Worm (Caenorhabditis elegans) whole organism, young adult: Measurements from ENCODE around the gene ZK185.2.
A peak's percentile ranks its signal among the peaks of the same experiment; 100 is the strongest.

Experiments used
- B0035.1 ChIP-seq: sonication (generic microtip); optimal IDR thresholded peaks from 2 replicates; lab custom pipeline; 2016; ENCODE audit warnings: missing genetic modification characterization, mild to moderate bottlenecking, missing compliant biosample characterization, missing genotype, missing genetic modification reagents
- B0336.3 ChIP-seq: fragments of 200-800 bp; sonication (Bioruptor generic); IDR thresholded peaks from 2 replicates; pipeline ENCODE4 v1.3.6; 2022; ENCODE audit warnings: missing genetic modification characterization, missing compliant biosample characterization
- F23B12.7 ChIP-seq: sonication (generic microtip); optimal IDR thresholded peaks from 2 replicates; lab custom pipeline; 2017; ENCODE audit warnings: missing genetic modification characterization, mild to moderate bottlenecking, missing compliant biosample characterization, antibody characterized with exemption, moderate library complexity; ENCODE audit not compliant: insufficient read depth
- F57A8.1 ChIP-seq: fragments of 200-800 bp; sonication (Bioruptor generic); optimal IDR thresholded peaks from 2 replicates; lab custom pipeline; 2018; ENCODE audit warnings: mild to moderate bottlenecking, missing genetic modification characterization, moderate library complexity, missing compliant biosample characterization
- K11D2.4 ChIP-seq: fragments of 200-800 bp; sonication (Bioruptor generic); IDR thresholded peaks from 2 replicates; pipeline ENCODE4 v1.3.6; 2022; ENCODE audit warnings: missing genetic modification reagents, missing genetic modification characterization, missing compliant biosample characterization
- T26A5.8 ChIP-seq: sonication (generic microtip); optimal IDR thresholded peaks from 2 replicates; lab custom pipeline; 2016; ENCODE audit warnings: missing genetic modification characterization, missing compliant biosample characterization
- Y67H2A.10 ChIP-seq: fragments of 200-800 bp; sonication (Bioruptor generic); conservative IDR thresholded peaks from 2 replicates; pipeline ENCODE4 v1.3.6; 2022; ENCODE audit warnings: missing genetic modification reagents, missing genetic modification characterization, missing compliant biosample characterization
- aptf-2 ChIP-seq: fragments of 200-800 bp; sonication (Bioruptor generic); conservative IDR thresholded peaks from 2 replicates; pipeline ENCODE4 v1.3.6; 2022; ENCODE audit warnings: missing genetic modification reagents, missing genetic modification characterization, missing compliant biosample characterization
- atf-7 ChIP-seq: sonication (generic microtip); optimal IDR thresholded peaks from 2 replicates; lab custom pipeline; 2017; ENCODE audit warnings: mild to moderate bottlenecking, missing genetic modification characterization, missing compliant biosample characterization
- cebp-1 ChIP-seq, 2 experiments: fragments of 200-800 bp in 1 of 2; sonication (Bioruptor generic) in 1 of 2; sonication (generic microtip) in 1 of 2; IDR thresholded peaks in 1 of 2; optimal IDR thresholded peaks in 1 of 2; 2 replicates each; pipeline versions ENCODE4 v1.3.6 to Lab custom; 2017 to 2022; ENCODE audit warnings: missing compliant biosample characterization in 2 of 2, missing genetic modification characterization in 2 of 2, mild to moderate bottlenecking in 1 of 2, missing genetic modification reagents in 1 of 2, moderate library complexity in 1 of 2
- ceh-27 ChIP-seq: fragments of 200-800 bp; sonication (Bioruptor generic); optimal IDR thresholded peaks from 2 replicates; lab custom pipeline; 2018; ENCODE audit warnings: mild to moderate bottlenecking, missing genetic modification characterization, moderate library complexity, missing compliant biosample characterization
- dox-1 ChIP-seq: fragments of 200-800 bp; sonication (Bioruptor generic); IDR thresholded peaks from 2 replicates; pipeline ENCODE4 v1.3.6; 2022; ENCODE audit warnings: missing genetic modification reagents, missing genetic modification characterization, missing compliant biosample characterization
- egl-18 ChIP-seq: fragments of 200-800 bp; sonication (Bioruptor generic); IDR thresholded peaks from 2 replicates; pipeline ENCODE4 v1.3.6; 2022; ENCODE audit warnings: missing genetic modification reagents, missing genetic modification characterization, missing compliant biosample characterization
- egrh-3 ChIP-seq: fragments of 200-800 bp; sonication (Bioruptor generic); IDR thresholded peaks from 2 replicates; pipeline ENCODE4 v1.3.6; 2022; ENCODE audit warnings: missing genetic modification reagents, missing genetic modification characterization, missing compliant biosample characterization
- him-1 ChIP-seq: sonication (generic microtip); optimal IDR thresholded peaks from 2 replicates; lab custom pipeline; 2016; ENCODE audit warnings: missing genotype, missing genetic modification reagents, missing genetic modification characterization, missing compliant biosample characterization
- hrde-1 ChIP-seq: sonication (generic microtip); optimal IDR thresholded peaks from 2 replicates; lab custom pipeline; 2016; ENCODE audit warnings: missing genetic modification characterization, mild to moderate bottlenecking, missing compliant biosample characterization, moderate library complexity, missing genotype, missing genetic modification reagents, borderline replicate concordance
- hsf-1 ChIP-seq: fragments of 200-800 bp; sonication (Bioruptor generic); IDR thresholded peaks from 2 replicates; pipeline ENCODE4 v1.3.6; 2022; ENCODE audit warnings: missing genetic modification reagents, missing genetic modification characterization, missing compliant biosample characterization
- let-526 ChIP-seq: fragments of 200-800 bp; sonication (Bioruptor generic); IDR thresholded peaks from 2 replicates; pipeline ENCODE4 v1.3.6; 2022; ENCODE audit warnings: missing genetic modification reagents, missing genetic modification characterization, missing compliant biosample characterization
- let-607 ChIP-seq, 2 experiments: fragments of 200-800 bp in 1 of 2; sonication (Bioruptor generic) in 1 of 2; sonication (generic microtip) in 1 of 2; optimal IDR thresholded peaks; 2 replicates each; lab custom pipeline; 2016 to 2018; ENCODE audit warnings: mild to moderate bottlenecking in 2 of 2, missing compliant biosample characterization in 2 of 2, missing genetic modification characterization in 2 of 2, moderate library complexity in 2 of 2, missing genotype in 1 of 2
- lin-35 ChIP-seq, 3 experiments: fragments of 150-350 bp in 2 of 3; sonication (generic microtip) in 1 of 3; optimal IDR thresholded peaks; 2 replicates each; lab custom pipeline; 2014 to 2018; ENCODE audit warnings: missing biosample characterization in 3 of 3, missing genetic modification characterization in 3 of 3, missing genetic modification reagents in 3 of 3
- lsy-27 ChIP-seq: sonication (generic microtip); optimal IDR thresholded peaks from 2 replicates; lab custom pipeline; 2017; ENCODE audit warnings: missing genetic modification characterization, mild to moderate bottlenecking, missing compliant biosample characterization, antibody characterized with exemption, missing genotype, borderline replicate concordance; ENCODE audit not compliant: insufficient read depth
- madf-3 ChIP-seq: fragments of 200-800 bp; sonication (Bioruptor generic); IDR thresholded peaks from 2 replicates; pipeline ENCODE4 v1.3.6; 2022; ENCODE audit warnings: missing genetic modification reagents, missing genetic modification characterization, missing compliant biosample characterization
- nhr-80 ChIP-seq: sonication (generic microtip); optimal IDR thresholded peaks from 2 replicates; lab custom pipeline; 2016; ENCODE audit warnings: missing genetic modification characterization, missing compliant biosample characterization
- nhr-90 ChIP-seq: sonication (generic microtip); optimal IDR thresholded peaks from 2 replicates; lab custom pipeline; 2016; ENCODE audit warnings: missing genotype, mild to moderate bottlenecking, missing genetic modification characterization, missing compliant biosample characterization
- sea-2 ChIP-seq: fragments of 200-800 bp; sonication (Bioruptor generic); IDR thresholded peaks from 2 replicates; pipeline ENCODE4 v1.3.6; 2022; ENCODE audit warnings: missing genetic modification characterization, missing compliant biosample characterization
- snpc-1.1 ChIP-seq: sonication (generic microtip); optimal IDR thresholded peaks from 2 replicates; lab custom pipeline; 2017; ENCODE audit warnings: missing genetic modification characterization, mild to moderate bottlenecking, missing compliant biosample characterization, antibody characterized with exemption, moderate library complexity, missing genotype, missing genetic modification reagents; ENCODE audit not compliant: insufficient read depth
- somi-1 ChIP-seq: fragments of 200-800 bp; sonication (Bioruptor generic); optimal IDR thresholded peaks from 2 replicates; lab custom pipeline; 2018; ENCODE audit warnings: mild to moderate bottlenecking, missing genetic modification characterization, missing compliant biosample characterization
- sptf-2 ChIP-seq: fragments of 200-800 bp; sonication (Bioruptor generic); optimal IDR thresholded peaks from 2 replicates; lab custom pipeline; 2018; ENCODE audit warnings: mild to moderate bottlenecking, missing genetic modification characterization, missing compliant biosample characterization
- unc-130 ChIP-seq: sonication (generic microtip); optimal IDR thresholded peaks from 2 replicates; lab custom pipeline; 2016; ENCODE audit warnings: missing genetic modification reagents, missing genetic modification characterization, missing compliant biosample characterization
- unc-62 ChIP-seq: fragments of 150-350 bp; optimal IDR thresholded peaks from 2 replicates; lab custom pipeline; 2014; ENCODE audit warnings: missing biosample characterization, missing genetic modification reagents, missing genetic modification characterization
- zfh-2 ChIP-seq: fragments of 200-800 bp; sonication (Bioruptor generic); conservative IDR thresholded peaks from 2 replicates; pipeline ENCODE4 v1.3.6; 2022; ENCODE audit warnings: missing genetic modification reagents, missing genetic modification characterization, missing compliant biosample characterization

ZK185.2 gene

ce11 chrIV:4557130-4557529 lies 20.8 kb downstream of the ZK185.2 start:
- TF ChIP-seq sptf-2 (GFP tag; lab: Kevin White, UChicago) (no peak), unc-130 (GFP tag; lab: Kevin White, UChicago) (no peak)

ce11 chrIV:4557731-4558130 lies 21.4 kb downstream of the ZK185.2 start:
- TF ChIP-seq F23B12.7: no peak
- peak; percentile 35; the same call in 1 of the 2 replicates for TF ChIP-seq B0336.3 (GFP tag; lab: Robert Waterston, UW)
- TF ChIP-seq dox-1 (GFP tag; lab: Robert Waterston, UW): peak; percentile 70
- no peak for TF ChIP-seq cebp-1 (GFP tag; IDR thresholded peaks at IDR 0.05; lab: Robert Waterston, UW)
- TF ChIP-seq cebp-1 (tag; optimal IDR thresholded peaks at IDR 0.05; lab: Kevin White, UChicago): peak; percentile 44
- TF ChIP-seq let-526 (GFP tag; lab: Robert Waterston, UW): no peak
- no peak for TF ChIP-seq egl-18
- no peak for TF ChIP-seq lsy-27 (tag; lab: Kevin White, UChicago)
- TF ChIP-seq let-607 (tag; optimal IDR thresholded peaks at IDR 0.05; lab: Kevin White, UChicago): peak; percentile 37 to 67
- no peak for TF ChIP-seq hsf-1 (GFP tag; lab: Robert Waterston, UW)
- TF ChIP-seq nhr-80: peak; percentile 93
- TF ChIP-seq F57A8.1 (GFP tag; lab: Kevin White, UChicago): no peak
- TF ChIP-seq egrh-3 (GFP tag; lab: Robert Waterston, UW): no peak
- TF ChIP-seq nhr-90 (tag; lab: Kevin White, UChicago): peak; percentile 26

- no peak for TF ChIP-seq atf-7 (tag; lab: Kevin White, UChicago)
- TF ChIP-seq nhr-80: peak; percentile 33
- TF ChIP-seq, all 124 proteins: peak for 1
Measured at ce11 chrIV:4559160-4559559, 22.8 kb downstream of the ZK185.2 start.

- no peak for TF ChIP-seq aptf-2 (GFP tag; lab: Robert Waterston, UW)
- no peak for TF ChIP-seq sea-2 (GFP tag; lab: Robert Waterston, UW)
- TF ChIP-seq Y67H2A.10 (GFP tag; lab: Robert Waterston, UW): no peak
- TF ChIP-seq madf-3 (GFP tag; lab: Robert Waterston, UW): no peak
- TF ChIP-seq B0035.1: no peak
- peak; percentile 82 for TF ChIP-seq nhr-80
- TF ChIP-seq lin-35 (GFP tag; optimal IDR thresholded peaks at IDR 0.05; lab: Kevin White, UChicago): no peak
- TF ChIP-seq zfh-2 (GFP tag; lab: Robert Waterston, UW): no peak
- TF ChIP-seq unc-62: no peak
- no peak for TF ChIP-seq nhr-90 (tag; lab: Kevin White, UChicago)
- TF ChIP-seq let-607 (tag; optimal IDR thresholded peaks at IDR 0.05; lab: Kevin White, UChicago): peak in 1 of 2 experiments; percentile 7
- TF ChIP-seq T26A5.8: no peak
- TF ChIP-seq K11D2.4: no peak
- no peak for TF ChIP-seq ceh-27 (GFP tag; lab: Kevin White, UChicago)
- TF ChIP-seq snpc-1.1 (tag; lab: Kevin White, UChicago): no peak
- TF ChIP-seq, all 124 proteins: peak for 2
Measured at ce11 chrIV:4562599-4563116, 26.3 kb downstream of the ZK185.2 start, which contains the start of gene igeg-1. TSS of gene igeg-1 (plus strand) at chrIV:4562649.

DNA sequence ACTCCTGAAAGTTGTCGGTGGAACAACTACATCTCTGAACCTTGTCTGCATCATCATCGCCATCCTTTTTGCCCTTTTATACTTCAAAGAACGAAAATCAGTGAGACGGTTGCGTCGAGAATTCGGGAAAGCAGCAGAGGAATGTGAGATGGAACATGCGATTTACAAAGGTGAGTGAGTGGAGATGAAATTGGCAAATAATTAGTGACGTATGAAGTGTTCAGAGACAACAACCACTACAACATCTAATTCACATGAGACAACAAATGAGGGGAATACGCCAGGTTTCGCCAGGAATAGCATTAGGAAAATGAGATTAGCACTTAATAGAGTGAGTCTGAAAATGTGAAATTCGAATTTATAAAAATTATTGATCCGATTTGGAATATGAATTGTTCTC lies 28.2 kb downstream of the ZK185.2 start:
- TF ChIP-seq lin-35 (GFP tag; optimal IDR thresholded peaks at IDR 0.05; lab: Kevin White, UChicago): no peak
- TF ChIP-seq somi-1 (GFP tag; lab: Kevin White, UChicago): no peak
- TF ChIP-seq egl-18: no peak
- no peak for TF ChIP-seq let-526 (GFP tag; lab: Robert Waterston, UW)
- TF ChIP-seq aptf-2 (GFP tag; lab: Robert Waterston, UW): no peak
- no peak for TF ChIP-seq him-1 (tag; lab: Kevin White, UChicago)
- TF ChIP-seq hrde-1 (tag; lab: Kevin White, UChicago): no peak
- TF ChIP-seq, all 124 proteins: peak for 0
